Fruit fly (Drosophila melanogaster) whole organism: Measurements from ENCODE around the gene orion.

ENCODE experiments used
- CG8478 ChIP-seq: fragments of >200 bp; optimal IDR thresholded peaks from 2 replicates; lab custom pipeline; 2018; ENCODE audit warnings: inconsistent platforms
- Dll ChIP-seq: fragments of >200 bp; optimal IDR thresholded peaks from 2 replicates; lab custom pipeline; 2017
- EcR ChIP-seq, 2 experiments: fragments of >200 bp; optimal IDR thresholded peaks; 2 replicates each; lab custom pipeline; 2017; ENCODE audit warnings: missing biosample characterization in 2 of 2, missing genetic modification characterization in 2 of 2, missing genetic modification reagents in 2 of 2
- pan ChIP-seq: fragments of >200 bp; optimal IDR thresholded peaks from 2 replicates; lab custom pipeline; 2017
- psq ChIP-seq: fragments of >200 bp; optimal IDR thresholded peaks from 2 replicates; lab custom pipeline; 2017
- usp ChIP-seq: fragments of >200 bp; optimal IDR thresholded peaks from 2 replicates; lab custom pipeline; 2017; ENCODE audit warnings: missing biosample characterization, missing genetic modification characterization, mixed read lengths

dm6 chrX:7986551-7986950 lies 39.8 kb upstream of the orion start:
- no peak for TF ChIP-seq pan (lab: Kevin White, UChicago)
- TF ChIP-seq psq (lab: Kevin White, UChicago) = no peak
- no peak for TF ChIP-seq Dll (lab: Kevin White, UChicago)
- no peak for TF ChIP-seq usp (GFP tag; lab: Kevin White, UChicago)
- no peak for TF ChIP-seq EcR (GFP tag; optimal IDR thresholded peaks at IDR 0.05; lab: Kevin White, UChicago)
- no peak for TF ChIP-seq CG8478 (lab: Kevin White, UChicago)
